Worm (Caenorhabditis elegans): ENCODE measurements around the gene ceh-7.

DNA sequence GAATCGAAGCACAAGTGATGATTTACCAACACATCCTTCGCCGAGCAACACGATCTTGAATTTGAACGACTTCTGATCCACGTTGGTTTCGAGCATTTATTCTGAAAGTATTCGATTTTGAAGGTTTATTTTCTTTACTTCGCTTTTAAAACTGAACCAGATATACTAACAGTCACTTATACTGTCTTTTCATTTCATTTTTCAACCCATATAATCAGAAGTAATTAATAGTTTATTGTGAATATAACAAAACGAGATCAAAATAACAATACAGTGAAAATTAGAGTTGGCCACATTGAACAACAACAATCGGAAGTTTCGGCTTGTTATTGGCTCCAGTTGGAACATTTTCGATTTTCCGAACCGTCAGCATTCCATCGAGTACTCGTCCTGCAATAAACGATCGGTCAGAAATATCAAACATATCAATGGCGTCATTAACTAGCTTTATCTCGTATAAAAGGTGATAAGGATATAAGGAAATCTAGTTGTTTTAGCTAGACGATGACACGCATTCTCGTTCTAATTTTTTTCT lies 11.4 kb upstream of the ceh-7 start, which contains the start of the genes rab-21 and T01B7.13:
- TF ChIP-seq pqm-1 (tag; optimal IDR thresholded peaks at IDR 0.05) (no peak), mep-1 (tag; optimal IDR thresholded peaks at IDR 0.05) (no peak), zfp-3 (GFP tag; conservative IDR thresholded peaks at IDR 0.05) (no peak), T20F7.1 (GFP tag; optimal IDR thresholded peaks at IDR 0.05) (no peak), ama-1 (optimal IDR thresholded peaks at IDR 0.05) (no peak), nhr-237 (tag; optimal IDR thresholded peaks at IDR 0.05) (no peak), ceh-32 (tag; optimal IDR thresholded peaks at IDR 0.05; ENCODE audit: poor library complexity) (no peak), dpl-1 (GFP tag; optimal IDR thresholded peaks at IDR 0.05) (no peak), fkh-10 (GFP tag; optimal IDR thresholded peaks at IDR 0.05) (no peak), lin-39 (tag; optimal IDR thresholded peaks at IDR 0.05) (no peak), F37D6.2 (tag; optimal IDR thresholded peaks at IDR 0.05) (no peak)
